Worm (Caenorhabditis elegans): ENCODE results near the gene nspb-11.

ce11 chrII:12880406-12880805, 26.8 kb upstream of the nspb-11 start, which contains the start of gene F35C5.1:
- no peak for TF ChIP-seq pha-4 (tag; optimal IDR thresholded peaks at IDR 0.05)
- TF ChIP-seq unc-86 (tag; optimal IDR thresholded peaks at IDR 0.05): no peak
- TF ChIP-seq dmd-4 (tag; optimal IDR thresholded peaks at IDR 0.05; ENCODE audit: borderline replicate concordance): no peak
